Worm (Caenorhabditis elegans): ENCODE results near the gene Y54G2A.44.

The Y54G2A.44 gene

DNA sequence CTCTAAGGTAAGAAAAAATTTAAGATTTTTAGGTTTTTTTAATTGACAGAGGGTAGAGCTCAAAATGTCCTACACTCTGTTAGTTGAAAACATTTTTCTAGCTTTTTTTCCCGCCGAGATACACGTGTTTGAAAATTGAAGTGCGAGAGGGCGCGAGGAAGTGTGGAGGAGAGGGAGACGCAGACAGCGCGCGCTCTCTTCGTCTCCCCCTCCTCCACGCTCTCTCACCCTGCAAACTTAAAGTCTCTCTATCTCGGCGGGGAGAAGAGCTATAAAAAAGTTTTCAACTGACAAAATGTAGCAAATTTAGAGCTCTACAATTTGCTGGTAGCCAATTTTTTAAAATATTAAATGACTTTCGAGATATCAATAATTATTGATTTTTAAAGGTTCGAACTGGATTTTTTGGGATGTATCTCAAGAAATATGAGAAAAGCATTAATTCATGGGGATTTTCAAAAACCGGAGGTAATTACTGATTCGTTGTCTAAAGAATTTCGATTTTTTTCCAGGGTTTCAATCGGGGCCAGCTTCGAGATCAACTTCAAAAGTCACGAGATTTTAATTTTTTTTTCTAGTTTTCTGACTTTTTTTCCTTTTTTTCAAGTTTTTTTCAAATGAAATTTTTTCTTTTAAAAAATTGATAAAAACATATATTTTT lies 36.5 kb upstream of the Y54G2A.44 start (continued):
- peak; percentile 34 for TF ChIP-seq zim-3 (tag; optimal IDR thresholded peaks at IDR 0.05)
- no peak for TF ChIP-seq C06A6.2 (GFP tag; conservative IDR thresholded peaks at IDR 0.05)
- TF ChIP-seq chd-7 (tag; optimal IDR thresholded peaks at IDR 0.05) = peak; percentile 62
- no peak for TF ChIP-seq sptf-2 (GFP tag; optimal IDR thresholded peaks at IDR 0.05)
- no peak for TF ChIP-seq F37B4.10 (GFP tag; IDR thresholded peaks at IDR 0.05)
- TF ChIP-seq efl-1 (GFP tag; optimal IDR thresholded peaks at IDR 0.05) = no peak
- TF ChIP-seq hmg-20 (GFP tag; IDR thresholded peaks at IDR 0.05) = 0 out of 2 replicates have a peak, but pooled peaks have one; percentile 49
- TF ChIP-seq sdz-38 (tag; optimal IDR thresholded peaks at IDR 0.05) = no peak
- TF ChIP-seq F10E7.11 (tag; optimal IDR thresholded peaks at IDR 0.05) = no peak
- TF ChIP-seq ceh-79 (tag; optimal IDR thresholded peaks at IDR 0.05) = peak; percentile 64
- TF ChIP-seq nfyb-1 (GFP tag; IDR thresholded peaks at IDR 0.05) = no peak
- no peak for TF ChIP-seq B0261.1 (tag; optimal IDR thresholded peaks at IDR 0.05)
- no peak for TF ChIP-seq ceh-40 (GFP tag; IDR thresholded peaks at IDR 0.05)
- TF ChIP-seq attf-3 (GFP tag; conservative IDR thresholded peaks at IDR 0.05) = no peak
- 0 out of 2 replicates have a peak, but pooled peaks have one; percentile 8 for TF ChIP-seq ekl-4 (GFP tag; IDR thresholded peaks at IDR 0.05)
- peak; percentile 74 for TF ChIP-seq ztf-26 (tag; optimal IDR thresholded peaks at IDR 0.05)
- no peak for TF ChIP-seq tlf-1 (GFP tag; optimal IDR thresholded peaks at IDR 0.05)
- TF ChIP-seq Y53G8AR.9 (GFP tag; conservative IDR thresholded peaks at IDR 0.05) = peak; percentile 29; the same call in 1 of the 2 replicates
- no peak for TF ChIP-seq egl-18 (GFP tag; IDR thresholded peaks at IDR 0.05)
- TF ChIP-seq fkh-3 (tag; optimal IDR thresholded peaks at IDR 0.05) = no peak

DNA sequence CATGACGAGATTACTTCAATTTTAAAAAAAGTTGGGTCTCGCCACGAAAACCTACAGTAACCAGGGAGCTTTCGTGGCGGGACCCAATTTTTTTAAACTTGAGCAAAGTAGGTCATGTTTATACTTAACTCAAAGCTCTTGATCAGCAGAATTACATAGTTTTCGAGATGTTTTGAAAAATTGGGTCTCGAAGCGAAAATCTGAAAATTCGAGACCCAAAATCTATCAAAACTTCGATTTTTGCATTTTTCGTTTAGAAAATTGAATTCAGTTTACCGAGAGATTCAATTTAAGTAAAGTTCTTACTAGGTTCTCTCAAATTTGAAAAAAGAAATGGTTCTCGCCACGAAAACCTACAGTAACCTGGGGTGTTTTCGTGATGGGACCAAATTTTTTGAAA lies 31.6 kb upstream of the Y54G2A.44 start:
- TF ChIP-seq somi-1 (GFP tag; optimal IDR thresholded peaks at IDR 0.05) = peak; percentile 7
- TF ChIP-seq egrh-3 (GFP tag; IDR thresholded peaks at IDR 0.05) = no peak

DNA sequence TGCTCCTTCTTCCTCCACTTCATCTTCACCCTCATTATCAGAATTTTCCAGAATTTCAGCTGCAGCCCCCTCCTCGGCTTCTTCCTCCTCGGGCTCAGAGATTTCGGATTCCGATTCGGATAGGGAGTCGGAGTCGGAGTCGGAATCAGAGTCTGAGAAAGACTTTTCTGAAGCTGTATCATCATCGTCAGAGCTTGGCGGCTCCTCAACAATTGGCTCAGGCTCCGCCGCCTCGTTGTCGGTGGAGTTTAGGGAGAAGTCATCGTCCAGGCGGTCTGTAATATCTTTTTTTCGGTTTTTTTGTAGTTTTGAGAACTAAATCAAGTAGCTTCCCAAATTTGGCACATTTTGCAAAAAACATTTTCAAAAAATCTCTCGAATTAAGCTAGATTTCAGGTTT lies 30.8 kb upstream of the Y54G2A.44 start:
- TF ChIP-seq fkh-3 (tag; optimal IDR thresholded peaks at IDR 0.05) = peak; percentile 23
- TF ChIP-seq nhr-120 (GFP tag; IDR thresholded peaks at IDR 0.05) = 0 out of 2 replicates have a peak, but pooled peaks have one; percentile 27
- 0 out of 2 replicates have a peak, but pooled peaks have one; percentile 59 for TF ChIP-seq cebp-2 (GFP tag; IDR thresholded peaks at IDR 0.05)
- TF ChIP-seq zfh-2 (GFP tag; conservative IDR thresholded peaks at IDR 0.05) = peak; percentile 78
- no peak for TF ChIP-seq hmg-20 (GFP tag; IDR thresholded peaks at IDR 0.05)
- no peak for TF ChIP-seq repo-1 (tag; optimal IDR thresholded peaks at IDR 0.05)
- no peak for TF ChIP-seq F52B5.7 (tag; optimal IDR thresholded peaks at IDR 0.05)
- TF ChIP-seq ztf-26 (tag; optimal IDR thresholded peaks at IDR 0.05) = peak; percentile 12
- peak; percentile 51 for TF ChIP-seq ceh-79 (tag; optimal IDR thresholded peaks at IDR 0.05)
- TF ChIP-seq unc-130 (GFP tag; optimal IDR thresholded peaks at IDR 0.05) = no peak
- TF ChIP-seq F10E7.11 (tag; optimal IDR thresholded peaks at IDR 0.05) = no peak
- no peak for TF ChIP-seq dpff-1 (tag; optimal IDR thresholded peaks at IDR 0.05)
- 0 out of 2 replicates have a peak, but pooled peaks have one; percentile 10 for TF ChIP-seq Y67H2A.10 (GFP tag; conservative IDR thresholded peaks at IDR 0.05)
- TF ChIP-seq B0336.3 (GFP tag; IDR thresholded peaks at IDR 0.05) = 0 out of 2 replicates have a peak, but pooled peaks have one; percentile 11
- TF ChIP-seq him-1 (tag; optimal IDR thresholded peaks at IDR 0.05) = no peak
- TF ChIP-seq nhr-27 (tag; optimal IDR thresholded peaks at IDR 0.05) = no peak

DNA sequence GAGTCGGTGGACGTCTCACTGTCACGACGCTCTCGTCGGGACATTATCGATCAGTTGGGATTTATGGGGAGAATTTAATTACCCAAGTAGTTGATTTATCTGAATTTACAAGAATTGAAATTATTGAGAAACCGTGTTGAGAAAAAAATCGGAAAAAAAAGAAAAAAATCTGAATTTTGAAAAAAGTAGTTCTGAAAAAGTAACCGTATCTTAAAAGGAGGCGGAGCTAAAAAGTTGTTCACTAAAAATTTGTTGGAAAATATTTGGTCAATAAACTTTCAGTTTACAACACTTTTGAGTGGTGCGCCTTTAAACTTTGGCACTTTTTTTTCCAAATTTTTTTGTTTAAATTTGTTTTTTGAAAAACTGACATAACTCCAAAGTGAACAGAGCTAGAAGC lies 30.0 kb upstream of the Y54G2A.44 start, which contains the start of gene Y54G2A.11:
Y54G2A.11 (minus strand) TSS at position 101 of the 400 bp plus-strand sequence.
- TF ChIP-seq ztf-25 (GFP tag; IDR thresholded peaks at IDR 0.05) = no peak
- no peak for TF ChIP-seq F33H1.4 (GFP tag; IDR thresholded peaks at IDR 0.05)
- TF ChIP-seq snpc-1.3 (tag; optimal IDR thresholded peaks at IDR 0.05; ENCODE audit: insufficient read depth) = no peak
- TF ChIP-seq Y53F4B.3 (GFP tag; IDR thresholded peaks at IDR 0.05) = no peak
- TF ChIP-seq aptf-3 (GFP tag; IDR thresholded peaks at IDR 0.05) = no peak
- no peak for TF ChIP-seq tbp1 (GFP tag; optimal IDR thresholded peaks at IDR 0.05)
- no peak for TF ChIP-seq tbx-9 (tag; optimal IDR thresholded peaks at IDR 0.05; ENCODE audit: borderline replicate concordance)
- TF ChIP-seq F55B11.4 (tag; optimal IDR thresholded peaks at IDR 0.05; ENCODE audit: borderline replicate concordance, insufficient read depth) = no peak
- TF ChIP-seq mcd-1 (GFP tag; IDR thresholded peaks at IDR 0.05) = no peak
- no peak for TF ChIP-seq bed-1 (GFP tag; IDR thresholded peaks at IDR 0.05)
- TF ChIP-seq nfya-1 (tag; optimal IDR thresholded peaks at IDR 0.05; ENCODE audit: borderline replicate concordance, insufficient read depth) = no peak
- no peak for TF ChIP-seq rpc-1 (optimal IDR thresholded peaks at IDR 0.05)
- TF ChIP-seq rpc-1 (tag; optimal IDR thresholded peaks at IDR 0.05) = no peak
- TF ChIP-seq fkh-3 (tag; optimal IDR thresholded peaks at IDR 0.05) = no peak

Data from whole organism, young adult.